Fruit fly (Drosophila melanogaster) whole organism, prepupa: ENCODE results near the gene CG14778.

ENCODE experiments used
- Blimp-1 ChIP-seq: fragments of 200-800 bp; sonication (Bioruptor generic); optimal IDR thresholded peaks from 3 replicates; lab custom pipeline; 2017; ENCODE audit warnings: missing biosample characterization, missing genetic modification characterization, mild to moderate bottlenecking, moderate library complexity, missing genetic modification reagents
- CG10631 ChIP-seq: fragments of 200-800 bp; sonication (Bioruptor generic); optimal IDR thresholded peaks from 2 replicates; lab custom pipeline; 2016; ENCODE audit warnings: missing biosample characterization, missing genetic modification characterization
- CG10669 ChIP-seq: fragments of 200-800 bp; sonication (Bioruptor generic); optimal IDR thresholded peaks from 3 replicates; lab custom pipeline; 2018; ENCODE audit warnings: missing biosample characterization, mild to moderate bottlenecking, missing genetic modification characterization, moderate library complexity
- CG11762 ChIP-seq: fragments of 200-800 bp; sonication (Bioruptor generic); optimal IDR thresholded peaks from 3 replicates; lab custom pipeline; 2016; ENCODE audit warnings: missing biosample characterization, missing genetic modification characterization; ENCODE audit not compliant: insufficient read depth
- CG11902 ChIP-seq: fragments of 200-800 bp; sonication (Bioruptor generic); optimal IDR thresholded peaks from 3 replicates; lab custom pipeline; 2016; ENCODE audit warnings: missing biosample characterization, missing genetic modification characterization
- CG15336 ChIP-seq: fragments of 200-800 bp; sonication (Bioruptor generic); IDR thresholded peaks from 2 replicates; pipeline ENCODE4 v1.3.6; 2022; ENCODE audit warnings: missing biosample characterization, missing genetic modification characterization
- CG1621 ChIP-seq: fragments of 200-800 bp; sonication (Bioruptor generic); optimal IDR thresholded peaks from 3 replicates; lab custom pipeline; 2018; ENCODE audit warnings: missing biosample characterization, mild to moderate bottlenecking, missing genetic modification characterization
- CG16779 ChIP-seq: fragments of 200-800 bp; sonication (Bioruptor generic); optimal IDR thresholded peaks from 3 replicates; lab custom pipeline; 2017; ENCODE audit warnings: missing biosample characterization, mild to moderate bottlenecking, missing genetic modification characterization
- CG3032 ChIP-seq: fragments of 200-800 bp; optimal IDR thresholded peaks from 2 replicates; lab custom pipeline; 2019; ENCODE audit warnings: missing biosample characterization, mild to moderate bottlenecking, missing genetic modification characterization, moderate library complexity
- CG31627 ChIP-seq: fragments of 200-800 bp; sonication (Bioruptor generic); optimal IDR thresholded peaks from 3 replicates; lab custom pipeline; 2016; ENCODE audit warnings: missing biosample characterization, missing genetic modification characterization
- CG34406 ChIP-seq: fragments of 200-800 bp; sonication (Bioruptor generic); optimal IDR thresholded peaks from 3 replicates; lab custom pipeline; 2016; ENCODE audit warnings: missing biosample characterization, missing genetic modification characterization
- CG3919 ChIP-seq: fragments of 200-800 bp; sonication (Bioruptor generic); optimal IDR thresholded peaks from 3 replicates; lab custom pipeline; 2016; ENCODE audit warnings: missing biosample characterization, missing genetic modification characterization
- CG6163 ChIP-seq: fragments of 200-800 bp; sonication (Bioruptor generic); IDR thresholded peaks from 3 replicates; pipeline ENCODE4 v1.3.6; 2022; ENCODE audit warnings: missing biosample characterization, missing genetic modification characterization
- CG6792 ChIP-seq: fragments of 200-800 bp; sonication (Bioruptor generic); optimal IDR thresholded peaks from 3 replicates; lab custom pipeline; 2016; ENCODE audit warnings: missing biosample characterization, missing genetic modification characterization
- CG6808 ChIP-seq: fragments of 200-800 bp; sonication (Bioruptor generic); optimal IDR thresholded peaks from 3 replicates; lab custom pipeline; 2017; ENCODE audit warnings: missing biosample characterization, missing genetic modification characterization, mild to moderate bottlenecking, moderate library complexity, missing genetic modification reagents
- CG6854 ChIP-seq: fragments of 200-800 bp; sonication (Bioruptor generic); optimal IDR thresholded peaks from 2 replicates; lab custom pipeline; 2017; ENCODE audit warnings: missing biosample characterization, mild to moderate bottlenecking, missing genetic modification characterization
- CG7368 ChIP-seq: fragments of 200-800 bp; sonication (Bioruptor generic); optimal IDR thresholded peaks from 3 replicates; lab custom pipeline; 2016; ENCODE audit warnings: missing biosample characterization, missing genetic modification characterization
- CG8119 ChIP-seq: fragments of 200-800 bp; sonication (Bioruptor generic); IDR thresholded peaks from 3 replicates; pipeline ENCODE4 v1.3.6; 2022; ENCODE audit warnings: missing biosample characterization, missing genetic modification characterization
- CG8632 ChIP-seq: fragments of 200-800 bp; sonication (Bioruptor generic); optimal IDR thresholded peaks from 3 replicates; lab custom pipeline; 2016; ENCODE audit warnings: missing biosample characterization, missing genetic modification characterization
- CG9139 ChIP-seq: fragments of 200-800 bp; sonication (Bioruptor generic); optimal IDR thresholded peaks from 3 replicates; lab custom pipeline; 2017; ENCODE audit warnings: missing biosample characterization, mild to moderate bottlenecking, missing genetic modification characterization
- Eip78C ChIP-seq: fragments of 200-800 bp; sonication (Bioruptor generic); peaks from one replicate; lab custom pipeline; 2016; ENCODE audit warnings: missing biosample characterization, missing genetic modification characterization
- Ets21C ChIP-seq: fragments of 200-800 bp; sonication (Bioruptor generic); optimal IDR thresholded peaks from 3 replicates; lab custom pipeline; 2016; ENCODE audit warnings: missing biosample characterization, missing genetic modification characterization
- Hr39 ChIP-seq: fragments of 200-800 bp; sonication (Bioruptor generic); optimal IDR thresholded peaks from 2 replicates; lab custom pipeline; 2016; ENCODE audit warnings: missing biosample characterization, missing genetic modification characterization
- Hr4 ChIP-seq: fragments of 200-800 bp; sonication (Bioruptor generic); optimal IDR thresholded peaks from 3 replicates; lab custom pipeline; 2016; ENCODE audit warnings: missing biosample characterization, missing genetic modification characterization
- Met ChIP-seq: fragments of 200-800 bp; sonication (Bioruptor generic); optimal IDR thresholded peaks from 3 replicates; lab custom pipeline; 2016; ENCODE audit warnings: missing biosample characterization, missing genetic modification characterization
- OdsH ChIP-seq: fragments of 200-800 bp; sonication (Bioruptor generic); optimal IDR thresholded peaks from 3 replicates; lab custom pipeline; 2016; ENCODE audit warnings: missing biosample characterization, missing genetic modification characterization
- Smox ChIP-seq: fragments of 200-800 bp; sonication (Bioruptor generic); optimal IDR thresholded peaks from 3 replicates; lab custom pipeline; 2016; ENCODE audit warnings: missing biosample characterization, missing genetic modification characterization
- Sox102F ChIP-seq: fragments of 200-800 bp; sonication (Bioruptor generic); optimal IDR thresholded peaks from 2 replicates; lab custom pipeline; 2016; ENCODE audit warnings: missing biosample characterization, mild to moderate bottlenecking, missing genetic modification characterization
- Sox14 ChIP-seq: fragments of 200-800 bp; sonication (Bioruptor generic); optimal IDR thresholded peaks from 3 replicates; lab custom pipeline; 2016; ENCODE audit warnings: missing biosample characterization, missing genetic modification characterization
- Sox15 ChIP-seq: fragments of 200-800 bp; sonication (Bioruptor generic); optimal IDR thresholded peaks from 3 replicates; lab custom pipeline; 2016; ENCODE audit warnings: missing biosample characterization, missing genetic modification characterization
- achi ChIP-seq: fragments of 200-800 bp; sonication (Bioruptor generic); optimal IDR thresholded peaks from 3 replicates; lab custom pipeline; 2016; ENCODE audit warnings: missing biosample characterization, missing genetic modification characterization
- acj6 ChIP-seq: fragments of 200-800 bp; sonication (Bioruptor generic); optimal IDR thresholded peaks from 3 replicates; lab custom pipeline; 2016; ENCODE audit warnings: missing biosample characterization, missing genetic modification characterization
- cyc ChIP-seq: fragments of 200-800 bp; sonication (Bioruptor generic); optimal IDR thresholded peaks from 3 replicates; lab custom pipeline; 2016; ENCODE audit warnings: missing biosample characterization, missing genetic modification characterization
- eg ChIP-seq: fragments of 200-800 bp; sonication (Bioruptor generic); IDR thresholded peaks from 3 replicates; pipeline ENCODE4 v1.3.6; 2022; ENCODE audit warnings: missing biosample characterization, missing genetic modification characterization
- esn ChIP-seq: fragments of 200-800 bp; sonication (Bioruptor generic); optimal IDR thresholded peaks from 2 replicates; lab custom pipeline; 2016; ENCODE audit warnings: missing biosample characterization, mild to moderate bottlenecking, missing genetic modification characterization, moderate library complexity
- fd59A ChIP-seq: fragments of 200-800 bp; sonication (Bioruptor generic); optimal IDR thresholded peaks from 2 replicates; lab custom pipeline; 2017; ENCODE audit warnings: missing biosample characterization, mild to moderate bottlenecking, missing genetic modification characterization, missing genetic modification reagents
- fd85E ChIP-seq: fragments of 200-800 bp; sonication (Bioruptor generic); optimal IDR thresholded peaks from 3 replicates; lab custom pipeline; 2016; ENCODE audit warnings: missing biosample characterization, missing genetic modification characterization
- fkh ChIP-seq: fragments of 200-800 bp; sonication (Bioruptor generic); optimal IDR thresholded peaks from 3 replicates; lab custom pipeline; 2017; ENCODE audit warnings: missing biosample characterization, mild to moderate bottlenecking, missing genetic modification characterization, moderate library complexity
- pdm3 ChIP-seq: fragments of 200-800 bp; sonication (Bioruptor generic); optimal IDR thresholded peaks from 3 replicates; lab custom pipeline; 2016; ENCODE audit warnings: missing biosample characterization, missing genetic modification characterization
- spab ChIP-seq: fragments of 200-800 bp; sonication (Bioruptor generic); optimal IDR thresholded peaks from 2 replicates; lab custom pipeline; 2017; ENCODE audit warnings: missing biosample characterization, mild to moderate bottlenecking, missing genetic modification characterization, missing genetic modification reagents
- ss ChIP-seq, 2 experiments: fragments of 200-800 bp; sonication (Bioruptor generic); optimal IDR thresholded peaks; 2 replicates in 1 of 2; 3 replicates in 1 of 2; lab custom pipeline; 2017 to 2018; ENCODE audit warnings: mild to moderate bottlenecking in 2 of 2, missing biosample characterization in 2 of 2, missing genetic modification characterization in 2 of 2, moderate library complexity in 1 of 2
- svp ChIP-seq: fragments of 200-800 bp; sonication (Bioruptor generic); peaks from one replicate; lab custom pipeline; 2016; ENCODE audit warnings: missing biosample characterization, missing genetic modification characterization
- topi ChIP-seq: fragments of 200-800 bp; sonication (Bioruptor generic); optimal IDR thresholded peaks from 3 replicates; lab custom pipeline; 2016; ENCODE audit warnings: missing biosample characterization, missing genetic modification characterization
- vri ChIP-seq: fragments of 200-800 bp; sonication (Bioruptor generic); optimal IDR thresholded peaks from 3 replicates; lab custom pipeline; 2016; ENCODE audit warnings: missing biosample characterization, mild to moderate bottlenecking, missing genetic modification characterization

Gene CG14778

dm6 chrX:1478276-1479122, 11.2 kb downstream of the CG14778 start, which contains the start of gene rush (continued):
- TF ChIP-seq ss (GFP tag; optimal IDR thresholded peaks at IDR 0.05; lab: Kevin White, UChicago) (peak in 1 of 2 experiments; percentile 15), CG10631 (GFP tag; lab: Kevin White, UChicago) (no peak), Sox15 (GFP tag; lab: Kevin White, UChicago) (no peak), CG6792 (GFP tag; lab: Kevin White, UChicago) (peak; percentile 13), achi (peak; percentile 28), CG15336 (GFP tag; lab: Robert Waterston, UW) (0 out of 2 replicates have a peak, but pooled peaks have one; percentile 16), Met (GFP tag; lab: Kevin White, UChicago) (no peak)
- TF ChIP-seq, all 60 proteins: peak for 28

- TF ChIP-seq svp (peak; percentile 57), CG10669 (GFP tag; lab: Kevin White, UChicago) (no peak)
Observed at dm6 chrX:1480426-1480825, 13.1 kb downstream of the CG14778 start.

- peak; percentile 91 for TF ChIP-seq CG6854
- TF ChIP-seq fkh (GFP tag; lab: Kevin White, UChicago) = peak; percentile 35
- TF ChIP-seq topi (GFP tag; lab: Kevin White, UChicago) = peak; percentile 70
- TF ChIP-seq spab (GFP tag; lab: Kevin White, UChicago) = peak; percentile 10
- peak; percentile 34 for TF ChIP-seq pdm3 (GFP tag; lab: Kevin White, UChicago)
- TF ChIP-seq cyc = peak; percentile 58
- no peak for TF ChIP-seq Hr4 (GFP tag; lab: Kevin White, UChicago)
- peak; percentile 61 for TF ChIP-seq CG9139
- TF ChIP-seq acj6 = peak; percentile 12
- TF ChIP-seq CG11902 = no peak
- peak; percentile 42 for TF ChIP-seq CG6808
- peak; percentile 56 for TF ChIP-seq Sox14 (GFP tag; lab: Kevin White, UChicago)
- peak; percentile 80 for TF ChIP-seq achi
- TF ChIP-seq CG3032 (tag; lab: Kevin White, UChicago) = peak; percentile 50
- peak; percentile 86 for TF ChIP-seq CG1621 (tag; lab: Kevin White, UChicago)
- peak; percentile 57; the same call in 2 of the 3 replicates for TF ChIP-seq eg
- TF ChIP-seq OdsH (GFP tag; lab: Kevin White, UChicago) = peak; percentile 26
- peak; percentile 31; the same call in 1 of the 3 replicates for TF ChIP-seq CG8119 (GFP tag; lab: Robert Waterston, UW)
- TF ChIP-seq Blimp-1 (GFP tag; lab: Kevin White, UChicago) = peak; percentile 29
- peak; percentile 76 for TF ChIP-seq CG6163 (GFP tag; lab: Robert Waterston, UW)
- TF ChIP-seq fd85E (GFP tag; lab: Kevin White, UChicago) = peak; percentile 34
- TF ChIP-seq Sox102F (GFP tag; lab: Kevin White, UChicago) = peak; percentile 44
- TF ChIP-seq esn (GFP tag; lab: Kevin White, UChicago) = peak; percentile 66
- TF ChIP-seq Eip78C = peak; percentile 90
- peak; percentile 77 for TF ChIP-seq CG3919 (GFP tag; lab: Kevin White, UChicago)
- TF ChIP-seq Smox (GFP tag; lab: Kevin White, UChicago) = peak; percentile 31
- peak; percentile 64 for TF ChIP-seq vri
- no peak for TF ChIP-seq Sox15 (GFP tag; lab: Kevin White, UChicago)
- peak; percentile 3 for TF ChIP-seq CG11762
- peak; percentile 63 for TF ChIP-seq CG7368 (GFP tag; lab: Kevin White, UChicago)
- TF ChIP-seq ss (GFP tag; optimal IDR thresholded peaks at IDR 0.05; lab: Kevin White, UChicago) = peak; percentile 70 to 76
- TF ChIP-seq CG34406 (GFP tag; lab: Kevin White, UChicago) = peak; percentile 40
- peak; percentile 25 for TF ChIP-seq CG31627 (GFP tag; lab: Kevin White, UChicago)
- no peak for TF ChIP-seq CG10631 (GFP tag; lab: Kevin White, UChicago)
- peak; percentile 54 for TF ChIP-seq CG6792 (GFP tag; lab: Kevin White, UChicago)
- TF ChIP-seq CG16779 (tag; lab: Kevin White, UChicago) = peak; percentile 28
- TF ChIP-seq CG8632 (GFP tag; lab: Kevin White, UChicago) = peak; percentile 28
- peak; percentile 31 for TF ChIP-seq Hr39 (GFP tag; lab: Kevin White, UChicago)
- peak; percentile 12 for TF ChIP-seq Ets21C (GFP tag; lab: Kevin White, UChicago)
- TF ChIP-seq fd59A (GFP tag; lab: Kevin White, UChicago) = peak; percentile 11
Observed at dm6 chrX:1482840-1483518, 15.7 kb downstream of the CG14778 start, which contains the start of the genes sta and inc. TSS of gene sta (minus strand) at chrX:1483413. TSS of gene inc (plus strand) at chrX:1483479.
